Worm (Caenorhabditis elegans) whole organism, L4/young adult: ENCODE data around the gene tsp-20.

Source experiments
- W03F9.2 ChIP-seq: fragments of 150-350 bp; optimal IDR thresholded peaks from 2 replicates; lab custom pipeline; 2014; ENCODE audit warnings: missing biosample characterization, missing genetic modification characterization
- dao-5 ChIP-seq: sonication (generic microtip); optimal IDR thresholded peaks from 2 replicates; lab custom pipeline; 2016; ENCODE audit warnings: missing genotype, missing genetic modification characterization, moderate library complexity, missing compliant biosample characterization
- him-1 ChIP-seq: sonication (generic microtip); optimal IDR thresholded peaks from 2 replicates; lab custom pipeline; 2016; ENCODE audit warnings: missing genotype, missing genetic modification reagents, missing genetic modification characterization, missing compliant biosample characterization

Gene tsp-20

DNA sequence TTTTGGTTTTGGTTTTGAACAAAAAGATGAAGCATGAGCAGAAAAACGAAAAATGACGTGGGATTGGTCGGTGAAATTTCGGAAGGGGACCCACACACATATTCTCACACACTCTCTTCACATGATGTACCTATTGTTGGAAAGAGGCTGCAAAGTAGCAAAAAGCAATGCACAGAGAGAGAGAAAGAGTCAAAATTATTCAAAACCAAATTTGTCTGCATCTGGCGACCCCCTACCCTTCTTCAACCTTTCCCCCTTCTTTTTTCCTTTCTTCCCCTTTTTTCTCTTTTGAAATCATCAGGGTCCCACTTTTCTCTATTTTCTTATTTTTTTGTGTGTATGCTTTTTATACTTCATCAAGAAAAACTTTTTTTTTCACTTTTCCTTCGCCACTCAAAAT, 12.4 kb downstream of the tsp-20 start:
- no peak for TF ChIP-seq him-1 (tag; lab: Kevin White, UChicago)
- TF ChIP-seq dao-5 (tag; lab: Kevin White, UChicago), result no peak
- TF ChIP-seq W03F9.2, result no peak

DNA sequence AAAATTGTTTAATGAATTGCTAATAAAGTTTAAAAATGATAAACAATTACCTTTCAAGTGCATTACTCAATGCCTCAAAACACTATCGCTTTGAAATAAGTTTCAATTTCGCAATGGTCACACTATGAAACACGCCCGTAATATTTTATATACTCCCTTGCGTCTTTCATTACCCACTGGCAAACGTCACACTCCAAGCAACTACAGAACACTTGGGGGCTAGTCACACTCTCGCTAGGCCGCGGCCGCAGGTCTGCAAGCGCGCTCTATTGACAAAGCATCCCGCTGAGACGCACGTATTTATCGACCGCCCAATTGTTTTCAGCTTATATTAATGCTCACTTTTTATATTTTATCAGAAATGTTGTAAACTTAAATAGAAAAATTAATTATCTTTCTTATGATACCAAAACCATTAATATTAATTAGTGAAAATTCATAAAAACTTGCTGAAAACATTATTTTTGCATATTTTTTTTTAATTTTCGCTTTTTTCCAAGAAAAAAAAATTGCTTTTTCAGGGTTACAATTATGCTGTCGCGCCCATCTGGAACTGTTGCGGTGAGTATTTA, 15.8 kb downstream of the tsp-20 start, which contains the start of the genes nmat-1 and ucr-2.1:
Gene nmat-1 (minus strand): TSS at position 136 of the 572 bp plus-strand sequence.
Gene ucr-2.1 (plus strand): TSS at position 522 of the 572 bp plus-strand sequence.
- peak; percentile 77 for TF ChIP-seq W03F9.2
- no peak for TF ChIP-seq him-1 (tag; lab: Kevin White, UChicago)

DNA sequence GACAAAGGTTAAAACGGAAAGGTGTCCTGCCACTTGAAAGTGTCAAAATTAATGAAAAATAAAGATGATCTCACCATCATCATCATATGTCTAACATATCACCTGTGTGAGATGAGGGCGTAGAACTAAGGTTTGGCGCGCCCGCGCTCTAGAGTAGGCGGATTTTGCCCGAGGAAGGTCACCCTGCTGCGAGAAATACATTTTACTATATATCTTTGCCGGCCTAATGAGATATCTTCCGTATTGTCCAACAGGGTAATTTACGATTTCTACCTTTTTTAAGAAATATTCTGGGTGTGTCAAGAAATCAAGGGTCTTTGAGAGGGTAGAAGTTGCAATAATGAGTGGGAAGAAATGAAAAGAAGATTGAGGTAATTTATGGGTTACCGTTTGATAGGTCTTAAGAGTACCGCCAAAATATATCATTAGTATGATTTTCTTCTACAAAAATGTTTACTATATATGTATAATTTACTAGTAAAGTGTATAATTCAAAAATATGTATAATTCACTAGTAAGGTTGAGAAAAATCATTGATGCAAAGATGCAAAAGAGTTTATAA, 25.9 kb downstream of the tsp-20 start:
- TF ChIP-seq W03F9.2 (no peak), him-1 (tag; lab: Kevin White, UChicago) (no peak), dao-5 (tag; lab: Kevin White, UChicago) (no peak)

DNA sequence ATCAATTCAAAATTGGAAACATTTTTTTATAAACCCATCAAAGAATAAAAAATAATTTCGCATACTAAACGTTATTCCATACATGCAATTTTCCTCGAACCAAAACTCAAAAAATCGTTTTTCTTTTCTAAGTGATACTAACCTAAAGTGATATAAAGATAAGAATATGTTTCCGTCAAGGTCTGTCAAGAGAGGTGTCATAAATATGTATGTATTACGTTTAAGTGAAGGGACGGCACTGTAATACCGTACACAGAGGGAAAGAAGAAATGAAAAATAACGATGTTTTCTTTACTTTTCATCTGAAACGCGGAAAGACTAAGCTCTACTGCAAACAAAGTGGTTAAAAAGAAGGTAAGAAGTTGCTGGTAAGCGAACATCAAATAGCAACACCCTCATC, 27.4 kb downstream of the tsp-20 start:
- no peak for TF ChIP-seq W03F9.2
- no peak for TF ChIP-seq him-1 (tag; lab: Kevin White, UChicago)
- TF ChIP-seq dao-5 (tag; lab: Kevin White, UChicago), result no peak

DNA sequence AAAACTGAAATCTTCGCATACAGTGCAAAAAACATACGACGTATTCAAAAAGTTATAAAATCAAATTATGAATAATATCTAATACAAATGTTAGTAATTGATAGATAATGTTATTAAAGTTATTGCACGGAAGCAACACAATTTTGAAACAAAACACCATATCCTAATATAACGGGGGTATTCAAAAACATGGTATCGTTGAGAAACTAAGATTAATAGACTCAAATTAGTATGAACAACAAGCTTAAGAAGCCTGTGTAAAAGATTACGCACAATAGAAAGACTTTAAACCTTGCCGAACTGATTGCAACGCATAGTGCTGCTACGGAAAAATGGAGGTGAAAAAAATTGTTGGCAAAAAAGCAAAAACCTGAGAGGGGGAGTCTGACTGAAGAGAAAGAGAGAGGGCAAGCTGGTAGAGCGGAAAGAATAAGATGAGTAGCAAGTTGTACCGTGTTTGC, 28.3 kb downstream of the tsp-20 start, which contains the start of gene sma-5:
Gene sma-5 (minus strand): TSS at position 51 of the 461 bp plus-strand sequence.
- TF ChIP-seq him-1 (tag; lab: Kevin White, UChicago) (no peak), W03F9.2 (no peak), dao-5 (tag; lab: Kevin White, UChicago) (no peak)

DNA sequence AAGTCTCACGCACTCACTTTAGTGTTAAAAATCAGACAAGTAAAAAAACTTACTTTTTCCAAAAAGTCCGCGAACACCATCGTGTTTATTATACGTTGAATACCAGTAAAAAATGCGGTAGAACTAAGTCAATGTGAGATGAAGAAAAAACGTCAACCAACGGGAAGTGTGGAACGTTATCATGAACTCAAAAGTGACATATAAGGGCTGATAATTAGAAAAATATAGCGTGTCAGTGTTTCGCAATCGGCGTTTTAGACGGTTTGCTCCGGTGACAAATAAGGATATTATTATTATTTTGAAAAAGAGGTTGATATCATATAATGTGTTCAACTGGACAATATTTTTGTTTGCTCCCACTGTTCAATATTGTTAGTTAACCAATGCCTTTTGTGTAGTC, 28.9 kb downstream of the tsp-20 start:
- TF ChIP-seq W03F9.2, result no peak
- TF ChIP-seq dao-5 (tag; lab: Kevin White, UChicago), result no peak
- TF ChIP-seq him-1 (tag; lab: Kevin White, UChicago), result no peak

DNA sequence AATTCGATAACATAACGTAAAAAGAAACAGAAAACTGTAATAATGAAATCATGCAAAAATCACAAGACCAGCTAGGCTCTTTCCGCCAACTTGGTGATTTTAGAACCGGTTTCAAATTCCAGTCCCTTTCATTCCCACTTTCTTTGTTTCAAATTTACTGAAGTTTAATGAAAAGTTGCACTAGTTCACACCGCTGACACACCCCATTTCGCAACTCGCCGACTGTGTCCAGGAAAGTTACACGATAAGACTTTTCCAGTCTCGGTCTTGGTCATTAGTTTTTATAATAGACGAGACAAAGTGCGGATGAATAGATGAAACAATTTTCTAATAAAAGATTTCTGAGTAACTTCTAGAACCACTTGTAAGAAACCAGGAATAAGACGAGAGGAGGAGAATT, 29.9 kb downstream of the tsp-20 start:
- TF ChIP-seq dao-5 (tag; lab: Kevin White, UChicago), result no peak
- TF ChIP-seq him-1 (tag; lab: Kevin White, UChicago), result no peak
- TF ChIP-seq W03F9.2, result no peak

DNA sequence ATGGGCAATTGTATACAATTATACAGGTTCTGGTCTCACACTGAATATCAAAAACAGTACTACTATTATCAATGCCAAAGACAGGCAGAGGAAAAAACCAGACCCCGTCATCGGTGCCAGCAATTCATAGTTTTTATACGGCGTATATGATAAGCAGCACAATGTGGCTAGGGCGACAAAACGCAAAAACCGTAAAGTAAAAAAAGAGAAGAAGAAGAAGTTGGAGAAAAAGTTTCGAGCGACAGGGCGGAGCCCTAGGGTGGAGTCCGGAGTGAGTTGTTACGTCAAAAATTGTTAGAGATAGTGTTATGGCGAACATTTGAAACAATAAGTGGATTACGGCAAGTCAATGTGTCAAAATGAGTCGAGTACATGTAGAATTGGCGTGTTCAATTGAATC, 32.2 kb downstream of the tsp-20 start:
- TF ChIP-seq him-1 (tag; lab: Kevin White, UChicago) (no peak), W03F9.2 (no peak), dao-5 (tag; lab: Kevin White, UChicago) (no peak)

DNA sequence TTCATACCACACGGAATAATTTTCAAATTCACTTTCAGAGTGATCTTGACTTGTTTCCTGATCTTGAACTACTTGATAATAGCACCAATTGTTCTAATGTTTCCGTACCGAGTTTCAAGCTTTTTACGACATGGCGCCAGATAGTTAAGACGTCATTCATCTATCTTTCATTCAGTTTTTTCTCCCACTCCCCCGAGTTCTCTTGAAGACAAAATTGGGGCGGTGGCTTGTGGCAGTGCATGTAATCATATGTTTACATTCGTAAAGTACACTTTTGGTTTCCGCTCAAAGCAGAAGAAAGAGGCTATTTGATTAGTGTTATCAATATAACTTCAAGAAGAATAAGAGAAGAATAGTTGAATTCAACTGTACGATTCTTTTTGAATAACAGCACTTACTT, 34.3 kb downstream of the tsp-20 start:
- TF ChIP-seq W03F9.2, result no peak
- no peak for TF ChIP-seq dao-5 (tag; lab: Kevin White, UChicago)
- TF ChIP-seq him-1 (tag; lab: Kevin White, UChicago), result no peak

DNA sequence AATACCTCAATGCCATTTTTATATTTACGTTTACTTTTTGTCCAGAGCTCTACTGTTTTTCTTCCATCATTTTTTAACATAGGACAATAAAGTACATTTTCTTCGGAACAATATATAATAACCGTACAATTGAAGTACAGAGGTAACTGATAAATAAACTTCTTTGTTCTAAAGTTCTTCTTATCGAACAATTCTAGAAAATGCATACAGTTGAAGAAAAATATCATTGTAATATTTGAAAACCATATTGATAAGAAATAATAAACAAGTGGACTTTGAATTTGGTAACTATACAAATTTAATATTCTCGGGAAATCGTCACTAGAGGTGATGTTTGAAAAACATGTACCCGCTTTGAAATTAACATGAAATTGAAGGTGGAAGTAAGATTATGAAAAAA, 37.2 kb downstream of the tsp-20 start:
- TF ChIP-seq him-1 (tag; lab: Kevin White, UChicago) (no peak), W03F9.2 (no peak), dao-5 (tag; lab: Kevin White, UChicago) (no peak)

DNA sequence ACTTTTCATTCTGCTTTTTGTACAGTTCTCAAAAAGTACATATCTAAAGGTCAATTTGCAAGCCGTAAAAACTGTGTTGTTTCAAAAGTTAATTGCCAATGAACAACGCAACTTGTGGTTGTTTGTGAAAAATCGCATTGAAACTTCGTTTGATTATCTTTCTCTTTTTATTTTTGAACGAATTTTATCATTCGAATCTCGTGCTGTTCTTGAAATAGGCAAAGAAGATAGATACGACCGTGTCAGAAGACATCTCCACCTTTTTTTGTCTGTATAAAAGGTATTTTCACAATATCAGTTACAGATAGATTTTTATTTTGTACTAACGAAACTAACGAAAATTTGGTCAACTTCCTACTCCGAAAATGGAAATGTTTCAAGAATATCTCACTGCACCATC, 39.4 kb downstream of the tsp-20 start, which contains the start of gene C49F5.7:
Gene C49F5.7 (plus strand): TSS at position 301 of the 400 bp plus-strand sequence.
- TF ChIP-seq dao-5 (tag; lab: Kevin White, UChicago), result no peak
- TF ChIP-seq W03F9.2, result no peak
- no peak for TF ChIP-seq him-1 (tag; lab: Kevin White, UChicago)

DNA sequence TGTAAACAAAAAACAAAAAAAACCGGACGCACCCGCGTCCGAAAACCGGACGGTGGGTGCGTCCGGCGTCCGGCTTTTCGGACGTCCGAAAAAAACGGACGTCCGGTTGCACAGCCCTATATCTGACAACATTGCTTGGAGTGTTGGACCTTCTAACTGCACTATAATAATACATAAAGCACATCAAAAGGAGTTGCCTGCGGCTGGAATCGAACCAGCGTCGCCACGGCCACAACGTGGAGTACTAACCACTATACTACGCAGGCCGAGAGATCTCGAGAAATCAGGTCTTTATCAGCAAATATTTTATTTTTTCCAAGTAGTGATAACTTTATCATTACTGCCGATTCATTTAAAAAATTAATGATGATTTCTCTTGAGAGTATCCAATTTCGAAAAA, 40.5 kb downstream of the tsp-20 start:
- TF ChIP-seq W03F9.2 (no peak), him-1 (tag; lab: Kevin White, UChicago) (no peak), dao-5 (tag; lab: Kevin White, UChicago) (no peak)

DNA sequence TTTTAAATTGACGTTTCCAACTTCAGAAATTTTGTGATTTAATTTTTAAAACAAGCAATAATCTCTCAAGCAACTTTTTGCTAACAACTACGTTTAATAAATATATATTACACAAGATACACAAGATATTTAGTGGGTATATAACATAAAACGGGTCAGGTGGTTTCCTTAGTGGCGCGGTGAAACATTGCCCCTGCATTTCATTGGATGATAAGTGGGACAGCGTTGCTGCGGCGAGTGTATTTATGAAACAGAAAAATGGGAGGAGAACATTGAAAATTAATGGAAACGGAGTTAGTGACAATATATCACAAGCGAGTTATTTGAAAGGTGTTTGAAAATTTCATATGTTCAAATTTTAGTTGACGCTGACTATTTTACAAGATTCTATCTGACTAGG, 41.1 kb downstream of the tsp-20 start:
- no peak for TF ChIP-seq dao-5 (tag; lab: Kevin White, UChicago)
- TF ChIP-seq him-1 (tag; lab: Kevin White, UChicago), result no peak
- TF ChIP-seq W03F9.2, result no peak

DNA sequence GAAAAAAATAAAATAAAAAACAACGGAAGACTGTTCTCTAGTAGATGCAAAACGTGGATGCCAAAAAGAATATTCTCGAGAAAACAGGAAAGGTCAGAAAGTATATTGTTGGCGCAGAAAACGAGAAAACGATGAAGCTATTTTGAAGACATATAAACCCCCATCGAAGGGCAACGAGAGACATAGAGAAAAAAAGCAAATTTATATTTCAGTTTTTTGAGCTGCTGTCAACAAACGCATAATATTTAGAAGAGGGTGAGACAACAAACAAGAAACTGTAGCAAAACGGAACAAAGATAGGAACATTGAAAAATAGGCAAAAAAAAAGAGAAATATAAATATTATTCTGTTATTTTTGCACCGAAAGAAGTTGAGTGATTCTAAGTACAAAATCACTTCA, 41.6 kb downstream of the tsp-20 start:
- no peak for TF ChIP-seq him-1 (tag; lab: Kevin White, UChicago)
- TF ChIP-seq W03F9.2, result no peak
- TF ChIP-seq dao-5 (tag; lab: Kevin White, UChicago), result no peak
